Worm (Caenorhabditis elegans): Measurements from ENCODE around the gene gkow-1.

Gene gkow-1

ce11 chrIV:10349871-10350640, 7.9 kb upstream of the gkow-1 start, which contains the start of the genes unc-43 and Y43C5B.3 (continued):
- peak; percentile 56 for TF ChIP-seq grh-1 (GFP tag; IDR thresholded peaks at IDR 0.05)
- no peak for TF ChIP-seq rnt-1 (tag; optimal IDR thresholded peaks at IDR 0.05)
- no peak for TF ChIP-seq hpl-2 (GFP tag; optimal IDR thresholded peaks at IDR 0.05)
- TF ChIP-seq egl-27 (tag; optimal IDR thresholded peaks at IDR 0.05): no peak
- peak; percentile 37 for TF ChIP-seq snu-23 (GFP tag; optimal IDR thresholded peaks at IDR 0.05)
- no peak for TF ChIP-seq ces-1 (GFP tag; optimal IDR thresholded peaks at IDR 0.05)
- TF ChIP-seq nhr-20 (tag; optimal IDR thresholded peaks at IDR 0.05): peak; percentile 18
- TF ChIP-seq lsy-2 (tag; optimal IDR thresholded peaks at IDR 0.05): no peak
- peak; percentile 10 for TF ChIP-seq irx-1 (tag; optimal IDR thresholded peaks at IDR 0.05)
- no peak for TF ChIP-seq xbp-1 (tag; optimal IDR thresholded peaks at IDR 0.05)
- no peak for TF ChIP-seq mef-2 (tag; optimal IDR thresholded peaks at IDR 0.05)
- TF ChIP-seq alr-1 (tag; optimal IDR thresholded peaks at IDR 0.05; ENCODE audit: borderline replicate concordance): no peak
- TF ChIP-seq fkh-10 (GFP tag; optimal IDR thresholded peaks at IDR 0.05): no peak
- no peak for TF ChIP-seq nhr-28 (tag; optimal IDR thresholded peaks at IDR 0.05)
- TF ChIP-seq nhr-47 (tag; optimal IDR thresholded peaks at IDR 0.05): no peak
- no peak for TF ChIP-seq snpc-4 (tag; optimal IDR thresholded peaks at IDR 0.05)
- no peak for TF ChIP-seq ztf-4 (tag; optimal IDR thresholded peaks at IDR 0.05)
- TF ChIP-seq elt-2 (tag; optimal IDR thresholded peaks at IDR 0.05): peak; percentile 69
- no peak for TF ChIP-seq nhr-77 (tag; optimal IDR thresholded peaks at IDR 0.05)
- no peak for TF ChIP-seq nhr-12 (tag; optimal IDR thresholded peaks at IDR 0.05)
- TF ChIP-seq tlp-1 (tag; optimal IDR thresholded peaks at IDR 0.05): no peak
- TF ChIP-seq efl-1 (optimal IDR thresholded peaks at IDR 0.05): no peak
- TF ChIP-seq efl-1 (GFP tag; optimal IDR thresholded peaks at IDR 0.05 in 1 of 2): peak in 1 of 2 experiments; percentile 28
- no peak for TF ChIP-seq pax-3 (tag; optimal IDR thresholded peaks at IDR 0.05)
- no peak for TF ChIP-seq lin-15B (tag; optimal IDR thresholded peaks at IDR 0.05)
- TF ChIP-seq mdl-1 (tag; optimal IDR thresholded peaks at IDR 0.05): no peak
- no peak for TF ChIP-seq nhr-90 (tag; optimal IDR thresholded peaks at IDR 0.05; ENCODE audit: poor library complexity)
- TF ChIP-seq elt-3 (tag; optimal IDR thresholded peaks at IDR 0.05): peak in 1 of 6 experiments; percentile 52
- TF ChIP-seq nhr-84 (tag; optimal IDR thresholded peaks at IDR 0.05): no peak
- no peak for TF ChIP-seq ceh-88 (GFP tag; IDR thresholded peaks at IDR 0.05)
- no peak for TF ChIP-seq C16A3.4 (tag; optimal IDR thresholded peaks at IDR 0.05)

DNA sequence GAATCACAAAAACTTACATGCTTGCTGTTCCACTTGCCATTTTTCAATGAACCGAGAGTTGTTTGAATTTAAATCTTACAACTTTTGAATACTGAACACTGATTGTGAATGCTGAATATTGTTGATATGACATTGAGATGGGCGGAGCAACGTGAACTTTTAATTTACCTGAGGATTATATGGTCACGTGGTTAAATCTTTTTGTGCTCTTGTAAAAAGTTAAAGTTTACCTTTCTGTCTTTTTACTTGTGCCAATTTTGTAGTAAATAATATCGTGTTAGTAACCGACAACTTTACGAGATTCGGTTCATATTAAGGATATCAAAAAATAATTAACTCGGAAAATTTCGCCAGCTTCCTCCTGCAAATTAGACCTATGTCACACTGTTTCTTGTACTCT, 5.7 kb upstream of the gkow-1 start, which contains the start of gene Y43C5B.2:
Y43C5B.2 (minus strand) TSS at position 101 of the 400 bp plus-strand sequence.
- TF ChIP-seq ztf-4 (tag; optimal IDR thresholded peaks at IDR 0.05) (no peak), nhr-76 (tag; optimal IDR thresholded peaks at IDR 0.05) (no peak), xbp-1 (tag; optimal IDR thresholded peaks at IDR 0.05) (no peak), hlh-4 (tag; optimal IDR thresholded peaks at IDR 0.05) (no peak), pag-3 (tag; optimal IDR thresholded peaks at IDR 0.05; ENCODE audit: borderline replicate concordance, insufficient read depth) (no peak), irx-1 (tag; optimal IDR thresholded peaks at IDR 0.05) (no peak), sup-37 (GFP tag; optimal IDR thresholded peaks at IDR 0.05) (no peak), mep-1 (tag; optimal IDR thresholded peaks at IDR 0.05) (no peak), jun-1 (tag; optimal IDR thresholded peaks at IDR 0.05) (no peak), C04F5.9 (tag; optimal IDR thresholded peaks at IDR 0.05) (no peak), zip-4 (GFP tag; optimal IDR thresholded peaks at IDR 0.05) (no peak), unc-98 (GFP tag; IDR thresholded peaks at IDR 0.05) (no peak)

DNA sequence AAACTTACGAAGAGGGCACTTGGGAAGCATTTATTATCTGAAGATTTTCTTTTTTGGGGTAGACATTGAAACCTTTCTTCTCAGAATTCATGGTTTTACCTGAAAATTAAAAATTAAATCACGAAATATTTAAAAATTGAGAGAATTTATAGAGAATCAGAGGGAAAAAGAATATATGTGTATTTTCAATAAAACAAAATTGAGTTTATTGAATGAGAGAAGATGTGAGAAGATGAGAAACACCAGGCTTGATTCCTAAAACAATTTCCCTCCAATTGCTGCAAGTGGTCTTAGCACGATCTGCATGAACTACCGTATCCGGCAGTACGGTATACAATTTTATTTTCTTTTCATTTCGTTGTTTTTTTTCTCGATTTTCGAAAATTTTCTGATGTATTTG, 870 bp upstream of the gkow-1 start, which contains the start of gene R11A8.1:
R11A8.1 (minus strand) TSS at position 101 of the 400 bp plus-strand sequence.
- TF ChIP-seq nhr-12 (tag; optimal IDR thresholded peaks at IDR 0.05): no peak
- no peak for TF ChIP-seq lin-13 (GFP tag; optimal IDR thresholded peaks at IDR 0.05)
- TF ChIP-seq ama-1 (optimal IDR thresholded peaks at IDR 0.05): no peak
- TF ChIP-seq sox-4 (tag; optimal IDR thresholded peaks at IDR 0.05): no peak
- no peak for TF ChIP-seq Y116A8C.19 (tag; optimal IDR thresholded peaks at IDR 0.05; ENCODE audit: borderline replicate concordance)
- TF ChIP-seq sptf-1 (tag; optimal IDR thresholded peaks at IDR 0.05): no peak
- no peak for TF ChIP-seq lin-15B (tag; optimal IDR thresholded peaks at IDR 0.05)
